Fruit fly (Drosophila melanogaster) whole organism: Measurements from ENCODE around the gene CG10562.

Experiments
- CG8478 ChIP-seq: fragments of >200 bp; optimal IDR thresholded peaks from 2 replicates; lab custom pipeline; 2018; ENCODE audit warnings: inconsistent platforms
- pan ChIP-seq: fragments of >200 bp; optimal IDR thresholded peaks from 2 replicates; lab custom pipeline; 2017
- psq ChIP-seq: fragments of >200 bp; optimal IDR thresholded peaks from 2 replicates; lab custom pipeline; 2017

DNA sequence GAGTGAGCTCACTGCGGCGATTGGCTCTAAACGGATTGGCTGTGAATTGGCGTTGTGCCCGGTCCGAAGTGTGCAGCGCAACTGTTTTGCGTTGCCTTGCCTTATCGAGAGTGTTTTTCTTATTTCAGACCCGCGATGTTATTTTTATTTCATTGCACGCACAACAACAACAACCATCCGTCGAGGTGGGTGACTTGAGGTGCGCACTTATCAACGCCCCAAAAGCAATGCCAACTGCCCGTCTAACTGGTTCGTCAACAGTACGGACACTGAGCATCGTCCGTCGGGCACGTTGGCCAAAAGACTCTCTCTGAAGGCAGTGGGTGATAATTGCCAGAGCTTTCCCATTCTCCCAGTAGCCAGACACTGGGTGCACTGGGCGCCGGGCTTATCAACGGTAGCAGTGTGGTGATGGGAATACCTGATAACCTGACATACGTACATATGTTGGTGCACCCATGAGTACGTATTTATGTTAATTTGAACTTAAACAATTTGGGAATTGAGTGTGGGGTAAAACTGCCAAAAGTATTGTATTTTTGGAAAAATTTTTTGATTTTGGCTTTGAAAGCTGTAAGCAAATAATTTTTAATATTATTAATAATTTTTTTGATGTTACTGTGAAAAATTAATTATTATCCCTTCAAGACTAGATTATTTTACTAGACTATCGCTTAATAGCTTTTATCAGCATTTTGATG is 27.1 kb downstream of the CG10562 start, which contains the start of gene CG31102:
- no peak for TF ChIP-seq CG8478 (lab: Kevin White, UChicago)
- no peak for TF ChIP-seq pan (lab: Kevin White, UChicago)
- TF ChIP-seq psq (lab: Kevin White, UChicago): no peak
